Fruit fly (Drosophila melanogaster) whole organism, embryonic: ENCODE results near the gene Tre1.

Source experiments
- Atf3 ChIP-seq: fragments of 200-800 bp; sonication (Bioruptor generic); optimal IDR thresholded peaks from 3 replicates; lab custom pipeline; 2016; ENCODE audit warnings: missing biosample characterization, missing genetic modification characterization
- BEAF-32 ChIP-seq: fragments of 200-800 bp; sonication (Bioruptor generic); optimal IDR thresholded peaks from 3 replicates; lab custom pipeline; 2017; ENCODE audit warnings: missing biosample characterization, missing genetic modification characterization, mild to moderate bottlenecking, moderate library complexity, missing genetic modification reagents
- BtbVII ChIP-seq: fragments of 200-800 bp; sonication (Bioruptor generic); optimal IDR thresholded peaks from 3 replicates; lab custom pipeline; 2017; ENCODE audit warnings: missing biosample characterization, mild to moderate bottlenecking, missing genetic modification characterization
- Bteb2 ChIP-seq: fragments of 200-800 bp; sonication (Bioruptor generic); optimal IDR thresholded peaks from 2 replicates; lab custom pipeline; 2016; ENCODE audit warnings: missing biosample characterization, missing genetic modification characterization
- CG11247 ChIP-seq: fragments of 200-800 bp; sonication (Bioruptor generic); IDR thresholded peaks from 2 replicates; pipeline ENCODE4 v1.3.6; 2022; ENCODE audit warnings: missing biosample characterization, missing genetic modification characterization
- CG11723 ChIP-seq: fragments of 200-800 bp; sonication (Bioruptor generic); optimal IDR thresholded peaks from 2 replicates; lab custom pipeline; 2017; ENCODE audit warnings: missing biosample characterization, mild to moderate bottlenecking, missing genetic modification characterization
- CG12155 ChIP-seq: fragments of 200-800 bp; sonication (Bioruptor generic); optimal IDR thresholded peaks from 3 replicates; lab custom pipeline; 2016; ENCODE audit warnings: missing biosample characterization, missing genetic modification characterization
- CG14667 ChIP-seq: fragments of 200-800 bp; sonication (Bioruptor generic); IDR thresholded peaks from 2 replicates; pipeline ENCODE4 v1.3.6; 2022; ENCODE audit warnings: missing biosample characterization, missing genetic modification characterization
- CG15011 ChIP-seq: fragments of 200-800 bp; sonication (Bioruptor generic); optimal IDR thresholded peaks from 3 replicates; lab custom pipeline; 2018; ENCODE audit warnings: missing biosample characterization, mild to moderate bottlenecking, missing genetic modification characterization
- CG15696 ChIP-seq: fragments of 200-800 bp; sonication (Bioruptor generic); optimal IDR thresholded peaks from 2 replicates; lab custom pipeline; 2019; ENCODE audit warnings: missing biosample characterization, mild to moderate bottlenecking, missing genetic modification characterization, moderate library complexity
- CG1603 ChIP-seq: fragments of 200-800 bp; sonication (Bioruptor generic); optimal IDR thresholded peaks from 2 replicates; lab custom pipeline; 2019; ENCODE audit warnings: missing biosample characterization, mild to moderate bottlenecking, missing genetic modification characterization, moderate library complexity
- CG1647 ChIP-seq: fragments of 200-800 bp; sonication (Bioruptor generic); optimal IDR thresholded peaks from 3 replicates; lab custom pipeline; 2016; ENCODE audit warnings: missing biosample characterization, missing genetic modification characterization
- CG16863 ChIP-seq: fragments of 200-800 bp; sonication (Bioruptor generic); optimal IDR thresholded peaks from 3 replicates; lab custom pipeline; 2016; ENCODE audit warnings: missing biosample characterization, missing genetic modification characterization
- CG17829 ChIP-seq: fragments of 200-800 bp; optimal IDR thresholded peaks from 2 replicates; lab custom pipeline; 2019; ENCODE audit warnings: missing biosample characterization, mild to moderate bottlenecking, missing genetic modification characterization, moderate library complexity
- CG2202 ChIP-seq: fragments of 200-800 bp; sonication (Bioruptor generic); optimal IDR thresholded peaks from 2 replicates; lab custom pipeline; 2018; ENCODE audit warnings: missing biosample characterization, mild to moderate bottlenecking, missing genetic modification characterization
- CG30431 ChIP-seq: fragments of 200-800 bp; sonication (Bioruptor generic); optimal IDR thresholded peaks from 2 replicates; lab custom pipeline; 2017; ENCODE audit warnings: missing biosample characterization, missing genetic modification characterization
- CG32767 ChIP-seq: fragments of 200-800 bp; sonication (Bioruptor generic); IDR thresholded peaks from 2 replicates; pipeline ENCODE4 v1.3.6; 2022; ENCODE audit warnings: missing biosample characterization, missing genetic modification characterization
- CG3838 ChIP-seq: fragments of 200-800 bp; sonication (Bioruptor generic); optimal IDR thresholded peaks from 3 replicates; lab custom pipeline; 2016; ENCODE audit warnings: missing biosample characterization, missing genetic modification characterization
- CG4730 ChIP-seq: fragments of 200-800 bp; sonication (Bioruptor generic); IDR thresholded peaks from 2 replicates; pipeline ENCODE4 v1.3.6; 2022; ENCODE audit warnings: missing biosample characterization, missing genetic modification characterization
- CG7745 ChIP-seq: fragments of 200-800 bp; sonication (Bioruptor generic); optimal IDR thresholded peaks from 2 replicates; lab custom pipeline; 2018; ENCODE audit warnings: missing biosample characterization, mild to moderate bottlenecking, missing genetic modification characterization, moderate library complexity
- D ChIP-seq, 2 experiments: fragments of 200-800 bp in 1 of 2; fragments of >200 bp in 1 of 2; sonication (Bioruptor generic) in 1 of 2; optimal IDR thresholded peaks; 2 replicates in 1 of 2; 3 replicates in 1 of 2; lab custom pipeline; 2017; ENCODE audit warnings: mild to moderate bottlenecking in 1 of 2, missing biosample characterization in 1 of 2, missing genetic modification characterization in 1 of 2, missing genetic modification reagents in 1 of 2
- Dip2 ChIP-seq: fragments of 200-800 bp; sonication (Bioruptor generic); IDR thresholded peaks from 2 replicates; pipeline ENCODE4 v1.3.6; 2022; ENCODE audit warnings: missing biosample characterization, missing genetic modification characterization
- Doc3 ChIP-seq: fragments of 200-800 bp; sonication (Bioruptor generic); IDR thresholded peaks from 3 replicates; pipeline ENCODE4 v1.3.6; 2022; ENCODE audit warnings: missing biosample characterization, missing genetic modification characterization; ENCODE audit not compliant: partially characterized antibody
- Oli ChIP-seq: fragments of 200-800 bp; sonication (Bioruptor generic); optimal IDR thresholded peaks from 2 replicates; lab custom pipeline; 2018; ENCODE audit warnings: missing biosample characterization, mild to moderate bottlenecking, missing genetic modification characterization, moderate library complexity
- Sox102F ChIP-seq: fragments of 200-800 bp; sonication (Bioruptor generic); optimal IDR thresholded peaks from 2 replicates; lab custom pipeline; 2018; ENCODE audit warnings: missing biosample characterization, mild to moderate bottlenecking, missing genetic modification characterization, moderate library complexity
- Sry-δ ChIP-seq: fragments of 200-800 bp; sonication (Bioruptor generic); optimal IDR thresholded peaks from 2 replicates; lab custom pipeline; 2016; ENCODE audit warnings: missing biosample characterization, missing genetic modification characterization
- Usf ChIP-seq: fragments of 200-800 bp; sonication (Bioruptor generic); optimal IDR thresholded peaks from 2 replicates; lab custom pipeline; 2017; ENCODE audit warnings: missing genotype, missing biosample characterization, missing genetic modification characterization
- Xrp1 ChIP-seq: fragments of 200-800 bp; sonication (Bioruptor generic); IDR thresholded peaks from 2 replicates; pipeline ENCODE4 v1.3.6; 2022; ENCODE audit warnings: missing biosample characterization, missing genetic modification characterization
- bab2 ChIP-seq: fragments of 200-800 bp; sonication (Bioruptor generic); optimal IDR thresholded peaks from 2 replicates; lab custom pipeline; 2016; ENCODE audit warnings: missing biosample characterization, missing genetic modification characterization
- bigmax ChIP-seq: fragments of 200-800 bp; sonication (Bioruptor generic); optimal IDR thresholded peaks from 2 replicates; lab custom pipeline; 2018; ENCODE audit warnings: missing biosample characterization, mild to moderate bottlenecking, missing genetic modification characterization
- ci ChIP-seq: fragments of 200-800 bp; sonication (Bioruptor generic); IDR thresholded peaks from 3 replicates; pipeline ENCODE4 v1.3.6; 2022; ENCODE audit warnings: missing biosample characterization, missing genetic modification characterization
- crc ChIP-seq: fragments of 200-800 bp; sonication (Bioruptor generic); optimal IDR thresholded peaks from 2 replicates; lab custom pipeline; 2016; ENCODE audit warnings: missing biosample characterization, missing genetic modification characterization
- croc ChIP-seq: fragments of 200-800 bp; sonication (Bioruptor generic); conservative IDR thresholded peaks from 3 replicates; pipeline ENCODE4 v1.3.6; 2022; ENCODE audit warnings: missing biosample characterization, missing genetic modification characterization
- ham ChIP-seq: fragments of 200-800 bp; sonication (Bioruptor generic); IDR thresholded peaks from 2 replicates; pipeline ENCODE4 v1.3.6; 2022; ENCODE audit warnings: missing biosample characterization, missing genetic modification characterization
- inv ChIP-seq: fragments of 200-800 bp; sonication (Bioruptor generic); IDR thresholded peaks from 2 replicates; pipeline ENCODE4 v1.3.6; 2022; ENCODE audit warnings: missing biosample characterization, missing genetic modification characterization; ENCODE audit not compliant: partially characterized antibody
- jumu ChIP-seq: fragments of 200-800 bp; sonication (Bioruptor generic); optimal IDR thresholded peaks from 3 replicates; lab custom pipeline; 2016; ENCODE audit warnings: missing biosample characterization, missing genetic modification characterization
- nau ChIP-seq: fragments of 200-800 bp; sonication (Bioruptor generic); optimal IDR thresholded peaks from 3 replicates; lab custom pipeline; 2017; ENCODE audit warnings: missing biosample characterization, mild to moderate bottlenecking, missing genetic modification characterization, missing genetic modification reagents
- pfk ChIP-seq: fragments of 200-800 bp; sonication (Bioruptor generic); optimal IDR thresholded peaks from 2 replicates; lab custom pipeline; 2018; ENCODE audit warnings: missing biosample characterization, mild to moderate bottlenecking, missing genetic modification characterization, moderate library complexity
- prd ChIP-seq, 3 experiments: fragments of >200 bp in 2 of 3; fragments of 200-800 bp in 1 of 3; sonication (Bioruptor generic) in 1 of 3; optimal IDR thresholded peaks in 2 of 3; IDR thresholded peaks in 1 of 3; 2 replicates in 2 of 3; 3 replicates in 1 of 3; pipeline versions ENCODE4 v1.3.6 to Lab custom; 2017 to 2022; ENCODE audit warnings: missing biosample characterization in 1 of 3, missing genetic modification characterization in 1 of 3
- psq ChIP-seq: fragments of 200-800 bp; sonication (Bioruptor generic); optimal IDR thresholded peaks from 2 replicates; lab custom pipeline; 2017; ENCODE audit warnings: missing biosample characterization, missing genetic modification characterization
- pzg ChIP-seq: fragments of 200-800 bp; sonication (Bioruptor generic); optimal IDR thresholded peaks from 3 replicates; lab custom pipeline; 2018; ENCODE audit warnings: missing biosample characterization, mild to moderate bottlenecking, missing genetic modification characterization, moderate library complexity
- ro ChIP-seq: fragments of 200-800 bp; sonication (Bioruptor generic); IDR thresholded peaks from 2 replicates; pipeline ENCODE4 v1.3.6; 2022; ENCODE audit warnings: missing biosample characterization, missing genetic modification characterization
- run ChIP-seq: fragments of 200-800 bp; sonication (Bioruptor generic); optimal IDR thresholded peaks from 3 replicates; lab custom pipeline; 2018; ENCODE audit warnings: missing biosample characterization, mild to moderate bottlenecking, missing genetic modification characterization
- schlank ChIP-seq: fragments of 200-800 bp; sonication (Bioruptor generic); optimal IDR thresholded peaks from 2 replicates; lab custom pipeline; 2018; ENCODE audit warnings: missing biosample characterization, mild to moderate bottlenecking, missing genetic modification characterization
- trem ChIP-seq: fragments of 200-800 bp; optimal IDR thresholded peaks from 3 replicates; lab custom pipeline; 2019; ENCODE audit warnings: missing biosample characterization, mild to moderate bottlenecking, missing genetic modification characterization, moderate library complexity
- tup ChIP-seq: fragments of 200-800 bp; sonication (Bioruptor generic); optimal IDR thresholded peaks from 2 replicates; lab custom pipeline; 2016; ENCODE audit warnings: missing biosample characterization, mild to moderate bottlenecking, missing genetic modification characterization, moderate library complexity
- vvl ChIP-seq: fragments of 200-800 bp; sonication (Bioruptor generic); IDR thresholded peaks from 2 replicates; pipeline ENCODE4 v1.3.6; 2022; ENCODE audit warnings: missing biosample characterization, missing genetic modification characterization
- yki ChIP-seq: fragments of >200 bp; optimal IDR thresholded peaks from 3 replicates; lab custom pipeline; 2018

Tre1 gene

DNA sequence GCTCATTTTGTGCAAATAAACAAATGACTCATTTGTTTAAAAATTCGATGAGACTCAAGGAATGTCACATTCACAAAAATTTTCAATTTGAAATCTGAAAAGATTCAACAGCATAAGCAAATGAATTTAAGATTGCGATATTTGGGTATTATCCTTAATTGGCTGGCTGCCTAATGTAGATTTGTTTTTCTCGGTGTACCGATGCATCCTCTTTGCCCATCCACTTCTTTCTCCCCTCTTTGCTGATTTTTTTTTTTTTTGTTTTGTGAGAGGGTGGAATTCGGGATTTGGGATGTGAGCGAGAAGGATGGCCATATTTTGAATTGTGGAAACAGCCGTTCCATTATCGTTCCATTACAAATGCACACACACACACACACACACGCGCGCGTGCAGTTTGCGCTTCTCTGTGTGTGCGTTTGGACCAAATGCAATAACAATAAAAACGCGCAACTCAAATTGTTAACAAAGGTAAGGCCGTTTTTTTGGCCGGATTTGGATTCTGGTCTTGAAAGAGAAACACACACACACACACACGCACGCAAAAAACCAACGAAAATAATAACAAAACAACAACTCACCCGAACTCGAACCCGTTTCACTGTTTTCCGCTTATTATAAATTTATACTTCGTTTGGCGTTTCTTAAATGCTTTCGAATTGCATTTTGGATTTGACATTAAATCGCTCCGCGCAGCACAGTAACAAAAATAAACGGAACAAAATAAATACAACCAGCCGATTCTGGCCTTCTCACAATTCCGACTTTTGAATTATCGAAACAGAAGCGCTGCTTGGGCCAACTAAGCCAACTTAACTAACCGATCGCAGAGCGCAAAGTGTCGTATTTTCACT lies 471 bp downstream of the Tre1 start (continued):
- TF ChIP-seq CG11247 (GFP tag; lab: Robert Waterston, UW), result no peak
- TF ChIP-seq trem (tag; lab: Kevin White, UChicago), result peak; percentile 48
- no peak for TF ChIP-seq BtbVII (GFP tag; lab: Kevin White, UChicago)
- TF ChIP-seq CG32767 (GFP tag; lab: Robert Waterston, UW), result no peak
- no peak for TF ChIP-seq crc
- TF ChIP-seq ro (GFP tag; lab: Robert Waterston, UW), result no peak
- TF ChIP-seq CG7745 (tag; lab: Kevin White, UChicago), result no peak
- TF ChIP-seq CG2202, result peak; percentile 41
- peak; percentile 14 for TF ChIP-seq CG12155
- peak; percentile 60 for TF ChIP-seq CG17829 (tag; lab: Kevin White, UChicago)
- TF ChIP-seq inv (GFP tag; lab: Robert Waterston, UW), result no peak
- TF ChIP-seq bigmax (GFP tag; lab: Kevin White, UChicago), result no peak
- TF ChIP-seq Dip2 (GFP tag; lab: Robert Waterston, UW), result no peak
- TF ChIP-seq jumu (GFP tag; lab: Kevin White, UChicago), result peak; percentile 39
- TF ChIP-seq CG16863 (GFP tag; lab: Kevin White, UChicago), result peak; percentile 44
- TF ChIP-seq CG15696 (tag; lab: Kevin White, UChicago), result peak; percentile 41
- TF ChIP-seq Usf, result no peak
- TF ChIP-seq pfk, result peak; percentile 87
- TF ChIP-seq Sox102F (GFP tag; lab: Kevin White, UChicago), result peak; percentile 57
- peak; percentile 58 for TF ChIP-seq CG1603 (tag; lab: Kevin White, UChicago)
- no peak for TF ChIP-seq nau (GFP tag; lab: Kevin White, UChicago)
- TF ChIP-seq Oli, result peak; percentile 58
- no peak for TF ChIP-seq schlank (tag; lab: Kevin White, UChicago)
- no peak for TF ChIP-seq ham
- no peak for TF ChIP-seq run (tag; lab: Kevin White, UChicago)
- no peak for TF ChIP-seq BEAF-32 (GFP tag; lab: Kevin White, UChicago)
- TF ChIP-seq prd (optimal IDR thresholded peaks at IDR 0.05; lab: Kevin White, UChicago), result no peak
- peak; percentile 67; the same call in 2 of the 3 replicates for TF ChIP-seq prd (GFP tag; IDR thresholded peaks at IDR 0.05; lab: Robert Waterston, UW)
- TF ChIP-seq CG15011 (GFP tag; lab: Kevin White, UChicago), result no peak
- peak; percentile 7 for TF ChIP-seq CG11723 (GFP tag; lab: Kevin White, UChicago)
- peak; percentile 29 for TF ChIP-seq Atf3 (GFP tag; lab: Kevin White, UChicago)
- TF ChIP-seq vvl (GFP tag; lab: Robert Waterston, UW), result peak; percentile 49
- no peak for TF ChIP-seq Bteb2 (GFP tag; lab: Kevin White, UChicago)
- no peak for TF ChIP-seq CG1647 (GFP tag; lab: Kevin White, UChicago)
- peak; percentile 41; the same call in 1 of the 3 replicates for TF ChIP-seq croc
- peak; percentile 21 for TF ChIP-seq bab2 (GFP tag; lab: Kevin White, UChicago)
- TF ChIP-seq Xrp1 (GFP tag; lab: Robert Waterston, UW), result peak; percentile 76
- TF ChIP-seq Doc3 (GFP tag; lab: Robert Waterston, UW), result no peak
- no peak for TF ChIP-seq pzg
- no peak for TF ChIP-seq CG3838 (GFP tag; lab: Kevin White, UChicago)
- TF ChIP-seq CG4730 (GFP tag; lab: Robert Waterston, UW), result 0 out of 2 replicates have a peak, but pooled peaks have one; percentile 10
- no peak for TF ChIP-seq CG14667 (GFP tag; lab: Robert Waterston, UW)
- no peak for TF ChIP-seq D (optimal IDR thresholded peaks at IDR 0.05; lab: Kevin White, UChicago)
- peak; percentile 68 for TF ChIP-seq D (GFP tag; optimal IDR thresholded peaks at IDR 0.05; lab: Kevin White, UChicago)
- TF ChIP-seq psq (GFP tag; lab: Kevin White, UChicago), result peak; percentile 26
- peak; percentile 61; the same call in 2 of the 3 replicates for TF ChIP-seq ci (GFP tag; lab: Robert Waterston, UW)
- TF ChIP-seq yki (lab: Kevin White, UChicago), result no peak
- TF ChIP-seq Sry-δ (GFP tag; lab: Kevin White, UChicago), result no peak
- TF ChIP-seq CG30431, result peak; percentile 51
- no peak for TF ChIP-seq tup (GFP tag; lab: Kevin White, UChicago)
